Fruit fly (Drosophila melanogaster) whole organism, embryonic: ENCODE data around the gene LManIV.

Source experiments
- Atf-2 ChIP-seq: fragments of 200-800 bp; sonication (Bioruptor generic); optimal IDR thresholded peaks from 2 replicates; lab custom pipeline; 2016; ENCODE audit warnings: missing biosample characterization, missing genetic modification characterization
- Blimp-1 ChIP-seq: fragments of 200-800 bp; sonication (Bioruptor generic); optimal IDR thresholded peaks from 3 replicates; lab custom pipeline; 2018; ENCODE audit warnings: missing biosample characterization, missing genetic modification characterization, mild to moderate bottlenecking, moderate library complexity, missing genetic modification reagents
- CG10366 ChIP-seq: fragments of 200-800 bp; sonication (Bioruptor generic); IDR thresholded peaks from 2 replicates; pipeline ENCODE4 v1.3.6; 2022; ENCODE audit warnings: missing biosample characterization, missing genetic modification characterization
- CG10543 ChIP-seq: fragments of 200-800 bp; sonication (Bioruptor generic); optimal IDR thresholded peaks from 3 replicates; lab custom pipeline; 2017; ENCODE audit warnings: missing biosample characterization, mild to moderate bottlenecking, missing genetic modification characterization, moderate library complexity
- CG10959 ChIP-seq: fragments of 200-800 bp; sonication (Bioruptor generic); IDR thresholded peaks from 2 replicates; pipeline ENCODE4 v1.3.6; 2022; ENCODE audit warnings: missing biosample characterization, missing genetic modification characterization
- CG11456 ChIP-seq: fragments of 200-800 bp; sonication (Bioruptor generic); IDR thresholded peaks from 3 replicates; pipeline ENCODE4 v1.3.6; 2022; ENCODE audit warnings: missing biosample characterization, missing genetic modification characterization
- CG11695 ChIP-seq: fragments of 200-800 bp; sonication (Bioruptor generic); IDR thresholded peaks from 3 replicates; pipeline ENCODE4 v1.3.6; 2022; ENCODE audit warnings: missing biosample characterization, missing genetic modification characterization
- CG12769 ChIP-seq: fragments of 200-800 bp; sonication (Bioruptor generic); optimal IDR thresholded peaks from 2 replicates; lab custom pipeline; 2019; ENCODE audit warnings: missing biosample characterization, mild to moderate bottlenecking, missing genetic modification characterization, moderate library complexity
- CG14014 ChIP-seq: fragments of 200-800 bp; sonication (Bioruptor generic); IDR thresholded peaks from 2 replicates; pipeline ENCODE4 v1.3.6; 2022; ENCODE audit warnings: missing biosample characterization, missing genetic modification characterization
- CG14860 ChIP-seq: fragments of 200-800 bp; sonication (Bioruptor generic); IDR thresholded peaks from 3 replicates; pipeline ENCODE4 v1.3.6; 2022; ENCODE audit warnings: missing biosample characterization, missing genetic modification characterization; ENCODE audit not compliant: partially characterized antibody
- CG1603 ChIP-seq: fragments of 200-800 bp; sonication (Bioruptor generic); optimal IDR thresholded peaks from 2 replicates; lab custom pipeline; 2019; ENCODE audit warnings: missing biosample characterization, mild to moderate bottlenecking, missing genetic modification characterization, moderate library complexity
- CG17328 ChIP-seq: fragments of 200-800 bp; sonication (Bioruptor generic); IDR thresholded peaks from 2 replicates; pipeline ENCODE4 v1.3.6; 2022; ENCODE audit warnings: missing biosample characterization, missing genetic modification characterization
- CG17802 ChIP-seq: fragments of 200-800 bp; sonication (Bioruptor generic); optimal IDR thresholded peaks from 2 replicates; lab custom pipeline; 2018; ENCODE audit warnings: missing biosample characterization, mild to moderate bottlenecking, missing genetic modification characterization, moderate library complexity
- CG18262 ChIP-seq: fragments of 200-800 bp; optimal IDR thresholded peaks from 3 replicates; lab custom pipeline; 2019; ENCODE audit warnings: missing biosample characterization, mild to moderate bottlenecking, missing genetic modification characterization, moderate library complexity
- CG2199 ChIP-seq: fragments of 200-800 bp; sonication (Bioruptor generic); IDR thresholded peaks from 3 replicates; pipeline ENCODE4 v1.3.6; 2022; ENCODE audit warnings: missing biosample characterization, missing genetic modification characterization
- CG31224 ChIP-seq: fragments of 200-800 bp; sonication (Bioruptor generic); IDR thresholded peaks from 2 replicates; pipeline ENCODE4 v1.3.6; 2022; ENCODE audit warnings: missing biosample characterization, missing genetic modification characterization
- CG4404 ChIP-seq: fragments of 200-800 bp; sonication (Bioruptor generic); IDR thresholded peaks from 2 replicates; pipeline ENCODE4 v1.3.6; 2022; ENCODE audit warnings: missing biosample characterization, missing genetic modification characterization
- CG4730 ChIP-seq: fragments of 200-800 bp; sonication (Bioruptor generic); IDR thresholded peaks from 2 replicates; pipeline ENCODE4 v1.3.6; 2022; ENCODE audit warnings: missing biosample characterization, missing genetic modification characterization
- CG8478 ChIP-seq: fragments of >200 bp; optimal IDR thresholded peaks from 2 replicates; lab custom pipeline; 2018
- Chrac-16 ChIP-seq: fragments of 200-800 bp; sonication (Bioruptor generic); optimal IDR thresholded peaks from 3 replicates; lab custom pipeline; 2016; ENCODE audit warnings: missing biosample characterization, missing genetic modification characterization
- Dbx ChIP-seq: fragments of 200-800 bp; sonication (Bioruptor generic); IDR thresholded peaks from 3 replicates; pipeline ENCODE4 v1.3.6; 2022; ENCODE audit warnings: missing biosample characterization, missing genetic modification characterization
- E2f2 ChIP-seq: fragments of 200-800 bp; sonication (Bioruptor generic); IDR thresholded peaks from 2 replicates; pipeline ENCODE4 v1.3.6; 2022; ENCODE audit warnings: missing biosample characterization, missing genetic modification characterization
- Eip74EF ChIP-seq, 2 experiments: fragments of 200-800 bp in 1 of 2; fragments of >200 bp in 1 of 2; sonication (Bioruptor generic) in 1 of 2; optimal IDR thresholded peaks; 2 replicates each; lab custom pipeline; 2017 to 2019; ENCODE audit warnings: missing biosample characterization in 2 of 2, missing genetic modification characterization in 2 of 2, mild to moderate bottlenecking in 1 of 2, moderate library complexity in 1 of 2
- Ets97D ChIP-seq: fragments of 200-800 bp; sonication (Bioruptor generic); optimal IDR thresholded peaks from 3 replicates; lab custom pipeline; 2016; ENCODE audit warnings: missing biosample characterization, missing genetic modification characterization
- GATAe ChIP-seq: fragments of 200-800 bp; sonication (Bioruptor generic); conservative IDR thresholded peaks from 2 replicates; pipeline ENCODE4 v1.3.6; 2022; ENCODE audit warnings: missing biosample characterization, missing genetic modification characterization
- HLH4C ChIP-seq: fragments of 200-800 bp; sonication (Bioruptor generic); IDR thresholded peaks from 3 replicates; pipeline ENCODE4 v1.3.6; 2022; ENCODE audit warnings: missing biosample characterization, missing genetic modification characterization; ENCODE audit not compliant: partially characterized antibody
- Hr39 ChIP-seq: fragments of >200 bp; optimal IDR thresholded peaks from 2 replicates; lab custom pipeline; 2017
- NC2β ChIP-seq: fragments of 200-800 bp; sonication (Bioruptor generic); optimal IDR thresholded peaks from 2 replicates; lab custom pipeline; 2016; ENCODE audit warnings: missing biosample characterization, missing genetic modification characterization
- Neu2 ChIP-seq: fragments of 200-800 bp; sonication (Bioruptor generic); optimal IDR thresholded peaks from 3 replicates; lab custom pipeline; 2016; ENCODE audit warnings: missing biosample characterization, missing genetic modification characterization, borderline replicate concordance
- Oli ChIP-seq: fragments of 200-800 bp; sonication (Bioruptor generic); optimal IDR thresholded peaks from 2 replicates; lab custom pipeline; 2018; ENCODE audit warnings: missing biosample characterization, mild to moderate bottlenecking, missing genetic modification characterization, moderate library complexity
- Pdp1 ChIP-seq, 2 experiments: fragments of 200-800 bp; sonication (Bioruptor generic); optimal IDR thresholded peaks; 3 replicates each; lab custom pipeline; 2016; ENCODE audit warnings: missing biosample characterization in 2 of 2, missing genetic modification characterization in 2 of 2, mild to moderate bottlenecking in 1 of 2, moderate library complexity in 1 of 2
- Side ChIP-seq: fragments of 200-800 bp; sonication (Bioruptor generic); optimal IDR thresholded peaks from 2 replicates; lab custom pipeline; 2016; ENCODE audit warnings: missing biosample characterization, missing genetic modification characterization
- Trl ChIP-seq, 3 experiments: fragments of >200 bp in 2 of 3; fragments of 200-800 bp in 1 of 3; sonication (Bioruptor generic) in 1 of 3; optimal IDR thresholded peaks; 2 replicates in 1 of 3; 3 replicates in 2 of 3; lab custom pipeline; 2016 to 2017; ENCODE audit warnings: missing biosample characterization in 1 of 3, missing genetic modification characterization in 1 of 3
- bab2 ChIP-seq: fragments of 200-800 bp; sonication (Bioruptor generic); optimal IDR thresholded peaks from 2 replicates; lab custom pipeline; 2016; ENCODE audit warnings: missing biosample characterization, missing genetic modification characterization
- crp ChIP-seq, 2 experiments: fragments of 200-800 bp; sonication (Bioruptor generic); optimal IDR thresholded peaks; 2 replicates in 1 of 2; 3 replicates in 1 of 2; lab custom pipeline; 2017; ENCODE audit warnings: missing biosample characterization in 2 of 2, missing genetic modification characterization in 2 of 2, mild to moderate bottlenecking in 1 of 2, moderate library complexity in 1 of 2
- dpn ChIP-seq, 2 experiments: fragments of 200-800 bp; sonication (Bioruptor generic); optimal IDR thresholded peaks; 3 replicates each; lab custom pipeline; 2016; ENCODE audit warnings: missing biosample characterization in 2 of 2, missing genetic modification characterization in 2 of 2
- dysf ChIP-seq: fragments of 200-800 bp; sonication (Bioruptor generic); IDR thresholded peaks from 3 replicates; pipeline ENCODE4 v1.3.6; 2022; ENCODE audit warnings: missing biosample characterization, missing genetic modification characterization
- gcm2 ChIP-seq: fragments of 200-800 bp; sonication (Bioruptor generic); optimal IDR thresholded peaks from 2 replicates; lab custom pipeline; 2016; ENCODE audit warnings: missing biosample characterization, missing genetic modification characterization
- gro ChIP-seq: fragments of 200-800 bp; sonication (Bioruptor generic); optimal IDR thresholded peaks from 2 replicates; lab custom pipeline; 2016; ENCODE audit warnings: missing biosample characterization, missing genetic modification characterization
- her ChIP-seq: fragments of 200-800 bp; sonication (Bioruptor generic); optimal IDR thresholded peaks from 2 replicates; lab custom pipeline; 2016; ENCODE audit warnings: missing biosample characterization, missing genetic modification characterization
- kni ChIP-seq: fragments of 200-800 bp; sonication (Bioruptor generic); optimal IDR thresholded peaks from 3 replicates; lab custom pipeline; 2017; ENCODE audit warnings: mild to moderate bottlenecking, missing biosample characterization, missing genetic modification reagents, missing genetic modification characterization
- lab ChIP-seq: fragments of 200-800 bp; sonication (Bioruptor generic); optimal IDR thresholded peaks from 3 replicates; lab custom pipeline; 2017; ENCODE audit warnings: missing biosample characterization, missing genetic modification characterization, mild to moderate bottlenecking, moderate library complexity, missing genetic modification reagents
- lmd ChIP-seq: fragments of 200-800 bp; sonication (Bioruptor generic); IDR thresholded peaks from 2 replicates; pipeline ENCODE4 v1.3.6; 2022; ENCODE audit warnings: missing biosample characterization, missing genetic modification characterization
- p53 ChIP-seq: fragments of 200-800 bp; sonication (Bioruptor generic); optimal IDR thresholded peaks from 2 replicates; lab custom pipeline; 2016; ENCODE audit warnings: missing biosample characterization, missing genetic modification characterization
- pnt ChIP-seq: fragments of 200-800 bp; sonication (Bioruptor generic); optimal IDR thresholded peaks from 3 replicates; lab custom pipeline; 2016; ENCODE audit warnings: missing biosample characterization, missing genetic modification characterization
- salm ChIP-seq: fragments of 200-800 bp; sonication (Bioruptor generic); optimal IDR thresholded peaks from 2 replicates; lab custom pipeline; 2018; ENCODE audit warnings: missing biosample characterization, mild to moderate bottlenecking, missing genetic modification characterization
- trh ChIP-seq: fragments of 200-800 bp; sonication (Bioruptor generic); optimal IDR thresholded peaks from 2 replicates; lab custom pipeline; 2016; ENCODE audit warnings: missing biosample characterization, missing genetic modification characterization
- vnd ChIP-seq: fragments of 200-800 bp; sonication (Bioruptor generic); IDR thresholded peaks from 3 replicates; pipeline ENCODE4 v1.3.6; 2022; ENCODE audit warnings: missing biosample characterization, missing genetic modification characterization; ENCODE audit not compliant: partially characterized antibody
- vvl ChIP-seq: fragments of 200-800 bp; sonication (Bioruptor generic); IDR thresholded peaks from 2 replicates; pipeline ENCODE4 v1.3.6; 2022; ENCODE audit warnings: missing biosample characterization, missing genetic modification characterization

The LManIV gene

DNA sequence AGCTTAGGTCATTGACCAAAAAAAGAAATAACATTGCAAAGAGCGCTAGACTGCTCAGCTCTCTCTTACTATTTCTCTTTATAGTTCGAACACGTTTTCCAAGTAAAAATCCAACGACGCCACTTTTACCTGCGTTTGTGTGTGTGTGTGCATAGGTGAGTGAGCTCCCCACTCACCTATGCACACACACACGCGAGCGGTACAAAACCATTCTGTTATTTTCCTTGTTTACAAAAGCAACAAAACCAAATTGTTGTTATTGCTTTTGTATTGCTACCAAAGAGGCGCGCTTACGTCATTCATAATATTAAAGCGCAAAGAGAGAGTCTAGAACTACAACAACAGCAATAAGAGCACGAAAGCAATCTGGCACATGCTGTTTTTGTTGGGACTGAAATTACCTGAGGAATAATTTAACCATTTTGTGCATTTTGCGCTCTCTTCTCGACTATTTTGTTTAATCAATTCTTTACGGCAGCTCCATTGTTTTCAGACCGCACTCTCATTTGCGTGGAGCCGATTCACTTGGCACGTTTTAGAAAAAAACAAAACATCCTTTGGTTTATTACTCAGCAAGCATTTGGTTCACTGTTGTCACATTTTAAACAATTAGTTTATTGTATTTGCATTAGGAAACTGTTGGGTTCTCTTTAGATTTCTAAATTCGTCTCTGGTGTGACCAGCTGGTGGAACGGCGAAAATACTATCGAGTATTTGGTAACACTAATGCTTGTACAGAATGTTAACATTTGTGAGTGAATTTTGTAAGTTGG lies 32.0 kb downstream of the LManIV start, which contains the start of gene raw (continued):
- TF ChIP-seq Eip74EF (GFP tag; optimal IDR thresholded peaks at IDR 0.05; lab: Kevin White, UChicago) (peak in 1 of 2 experiments; percentile 58), CG12769 (tag; lab: Kevin White, UChicago) (no peak), gro (peak; percentile 17), GATAe (GFP tag; lab: Robert Waterston, UW) (no peak), crp (GFP tag; optimal IDR thresholded peaks at IDR 0.05; lab: Kevin White, UChicago) (no peak), CG14860 (no peak), Pdp1 (GFP tag; optimal IDR thresholded peaks at IDR 0.05; lab: Kevin White, UChicago) (peak in 1 of 2 experiments; percentile 99), Ets97D (GFP tag; lab: Kevin White, UChicago) (no peak), salm (no peak), her (peak; percentile 19), bab2 (no peak), lmd (GFP tag; lab: Robert Waterston, UW) (no peak), CG18262 (tag; lab: Kevin White, UChicago) (no peak), dysf (GFP tag; lab: Robert Waterston, UW) (no peak), gcm2 (GFP tag; lab: Kevin White, UChicago) (no peak), CG10543 (peak; percentile 60), HLH4C (GFP tag; lab: Robert Waterston, UW) (no peak), Atf-2 (GFP tag; lab: Kevin White, UChicago) (no peak), lab (GFP tag; lab: Kevin White, UChicago) (peak; percentile 42), p53 (GFP tag; lab: Kevin White, UChicago) (no peak), CG4730 (GFP tag; lab: Robert Waterston, UW) (no peak), CG17802 (no peak), CG14014 (no peak), kni (GFP tag; lab: Kevin White, UChicago) (peak; percentile 77), CG11695 (GFP tag; lab: Robert Waterston, UW) (no peak), CG4404 (GFP tag; lab: Robert Waterston, UW) (no peak), CG31224 (no peak), dpn (GFP tag; optimal IDR thresholded peaks at IDR 0.05; lab: Kevin White, UChicago) (no peak), vvl (peak; percentile 16; the same call in 1 of the 2 replicates), vnd (GFP tag; lab: Robert Waterston, UW) (no peak), CG10959 (no peak), Hr39 (no peak), pnt (GFP tag; lab: Kevin White, UChicago) (no peak), CG1603 (tag; lab: Kevin White, UChicago) (no peak), trh (GFP tag; lab: Kevin White, UChicago) (no peak), CG10366 (no peak), Trl (optimal IDR thresholded peaks at IDR 0.05; lab: Kevin White, UChicago) (peak; percentile 83 to 97), Trl (GFP tag; optimal IDR thresholded peaks at IDR 0.05; lab: Kevin White, UChicago) (peak; percentile 5), Chrac-16 (GFP tag; lab: Kevin White, UChicago) (no peak), CG11456 (no peak), Blimp-1 (peak; percentile 20), Dbx (GFP tag; lab: Robert Waterston, UW) (peak; percentile 29; the same call in 1 of the 3 replicates), Oli (tag; lab: Kevin White, UChicago) (no peak), NC2β (no peak), E2f2 (GFP tag; lab: Robert Waterston, UW) (0 out of 2 replicates have a peak, but pooled peaks have one; percentile 10), CG17328 (GFP tag; lab: Robert Waterston, UW) (no peak), Side (GFP tag; lab: Kevin White, UChicago) (peak; percentile 42), Neu2 (no peak), CG2199 (0 out of 3 replicates have a peak, but pooled peaks have one; percentile 3), CG8478 (lab: Kevin White, UChicago) (no peak)
